Fruit fly (Drosophila melanogaster) whole organism, embryonic: ENCODE measurements around the gene Gclc.

Experiments used
- B-H1 ChIP-seq: fragments of 200-800 bp; sonication (Bioruptor generic); IDR thresholded peaks from 3 replicates; pipeline ENCODE4 v1.3.6; 2022; ENCODE audit warnings: missing biosample characterization, missing genetic modification characterization
- BEAF-32 ChIP-seq: fragments of 200-800 bp; sonication (Bioruptor generic); optimal IDR thresholded peaks from 3 replicates; lab custom pipeline; 2017; ENCODE audit warnings: missing biosample characterization, missing genetic modification characterization, mild to moderate bottlenecking, moderate library complexity, missing genetic modification reagents
- Bteb2 ChIP-seq: fragments of 200-800 bp; sonication (Bioruptor generic); optimal IDR thresholded peaks from 2 replicates; lab custom pipeline; 2016; ENCODE audit warnings: missing biosample characterization, missing genetic modification characterization
- CG10267 ChIP-seq: fragments of 200-800 bp; sonication (Bioruptor generic); optimal IDR thresholded peaks from 2 replicates; lab custom pipeline; 2018; ENCODE audit warnings: missing biosample characterization, mild to moderate bottlenecking, missing genetic modification characterization, moderate library complexity
- CG12299 ChIP-seq: fragments of 200-800 bp; sonication (Bioruptor generic); optimal IDR thresholded peaks from 2 replicates; lab custom pipeline; 2018; ENCODE audit warnings: missing biosample characterization, mild to moderate bottlenecking, missing genetic modification characterization
- CG1233 ChIP-seq: fragments of 200-800 bp; sonication (Bioruptor generic); optimal IDR thresholded peaks from 4 replicates; lab custom pipeline; 2018; ENCODE audit warnings: missing biosample characterization, mild to moderate bottlenecking, missing genetic modification characterization
- CG15011 ChIP-seq: fragments of 200-800 bp; sonication (Bioruptor generic); optimal IDR thresholded peaks from 3 replicates; lab custom pipeline; 2018; ENCODE audit warnings: missing biosample characterization, mild to moderate bottlenecking, missing genetic modification characterization
- CG16813 ChIP-seq: fragments of 200-800 bp; sonication (Bioruptor generic); IDR thresholded peaks from 3 replicates; pipeline ENCODE4 v1.3.6; 2022; ENCODE audit warnings: missing biosample characterization, missing genetic modification characterization; ENCODE audit not compliant: partially characterized antibody
- CG16815 ChIP-seq: fragments of 200-800 bp; sonication (Bioruptor generic); optimal IDR thresholded peaks from 3 replicates; lab custom pipeline; 2017; ENCODE audit warnings: missing biosample characterization, mild to moderate bottlenecking, missing genetic modification characterization
- CG16863 ChIP-seq: fragments of 200-800 bp; sonication (Bioruptor generic); optimal IDR thresholded peaks from 3 replicates; lab custom pipeline; 2016; ENCODE audit warnings: missing biosample characterization, missing genetic modification characterization
- CG17912 ChIP-seq: fragments of 200-800 bp; sonication (Bioruptor generic); optimal IDR thresholded peaks from 2 replicates; lab custom pipeline; 2018; ENCODE audit warnings: missing biosample characterization, mild to moderate bottlenecking, missing genetic modification characterization
- CG2116 ChIP-seq: fragments of 200-800 bp; sonication (Bioruptor generic); optimal IDR thresholded peaks from 3 replicates; lab custom pipeline; 2018; ENCODE audit warnings: missing biosample characterization, mild to moderate bottlenecking, missing genetic modification characterization
- CG31365 ChIP-seq: fragments of 200-800 bp; sonication (Bioruptor generic); optimal IDR thresholded peaks from 2 replicates; lab custom pipeline; 2018; ENCODE audit warnings: missing biosample characterization, mild to moderate bottlenecking, missing genetic modification characterization
- CG33557 ChIP-seq: fragments of 200-800 bp; sonication (Bioruptor generic); optimal IDR thresholded peaks from 2 replicates; lab custom pipeline; 2019; ENCODE audit warnings: missing biosample characterization, mild to moderate bottlenecking, missing genetic modification characterization, moderate library complexity
- CG4360 ChIP-seq: fragments of 200-800 bp; sonication (Bioruptor generic); IDR thresholded peaks from 2 replicates; pipeline ENCODE4 v1.3.6; 2022; ENCODE audit warnings: missing biosample characterization, missing genetic modification characterization
- CG4404 ChIP-seq: fragments of 200-800 bp; sonication (Bioruptor generic); IDR thresholded peaks from 2 replicates; pipeline ENCODE4 v1.3.6; 2022; ENCODE audit warnings: missing biosample characterization, missing genetic modification characterization
- CG4730 ChIP-seq: fragments of 200-800 bp; sonication (Bioruptor generic); IDR thresholded peaks from 2 replicates; pipeline ENCODE4 v1.3.6; 2022; ENCODE audit warnings: missing biosample characterization, missing genetic modification characterization
- CG8089 ChIP-seq: fragments of 200-800 bp; sonication (Bioruptor generic); optimal IDR thresholded peaks from 3 replicates; lab custom pipeline; 2016; ENCODE audit warnings: missing biosample characterization, missing genetic modification characterization
- CG8281 ChIP-seq: fragments of 200-800 bp; sonication (Bioruptor generic); optimal IDR thresholded peaks from 2 replicates; lab custom pipeline; 2018; ENCODE audit warnings: missing biosample characterization, mild to moderate bottlenecking, missing genetic modification characterization, moderate library complexity
- CG9817 ChIP-seq: fragments of 200-800 bp; sonication (Bioruptor generic); optimal IDR thresholded peaks from 2 replicates; lab custom pipeline; 2018; ENCODE audit warnings: missing biosample characterization, mild to moderate bottlenecking, missing genetic modification characterization, moderate library complexity
- CrebB ChIP-seq: fragments of 200-800 bp; sonication (Bioruptor generic); optimal IDR thresholded peaks from 3 replicates; lab custom pipeline; 2018; ENCODE audit warnings: missing biosample characterization, mild to moderate bottlenecking, missing genetic modification characterization
- HHEX ChIP-seq: fragments of 200-800 bp; sonication (Bioruptor generic); optimal IDR thresholded peaks from 3 replicates; lab custom pipeline; 2017; ENCODE audit warnings: missing biosample characterization, mild to moderate bottlenecking, missing genetic modification characterization, missing genetic modification reagents
- Lhr ChIP-seq: fragments of 200-800 bp; sonication (Bioruptor generic); optimal IDR thresholded peaks from 3 replicates; lab custom pipeline; 2017; ENCODE audit warnings: mild to moderate bottlenecking, missing biosample characterization, missing genetic modification reagents, missing genetic modification characterization
- Lpt ChIP-seq: fragments of >200 bp; optimal IDR thresholded peaks from 2 replicates; lab custom pipeline; 2018; ENCODE audit warnings: missing biosample characterization, missing genetic modification characterization
- NC2α ChIP-seq: fragments of 200-800 bp; sonication (Bioruptor generic); optimal IDR thresholded peaks from 2 replicates; lab custom pipeline; 2016; ENCODE audit warnings: missing biosample characterization, missing genetic modification characterization
- Neu2 ChIP-seq: fragments of 200-800 bp; sonication (Bioruptor generic); optimal IDR thresholded peaks from 3 replicates; lab custom pipeline; 2016; ENCODE audit warnings: missing biosample characterization, missing genetic modification characterization, borderline replicate concordance
- PHDP ChIP-seq: fragments of 200-800 bp; sonication (Bioruptor generic); optimal IDR thresholded peaks from 3 replicates; lab custom pipeline; 2018; ENCODE audit warnings: missing biosample characterization, mild to moderate bottlenecking, missing genetic modification characterization, moderate library complexity
- Six4 ChIP-seq: fragments of 200-800 bp; sonication (Bioruptor generic); optimal IDR thresholded peaks from 2 replicates; lab custom pipeline; 2016; ENCODE audit warnings: missing biosample characterization, missing genetic modification characterization
- ab ChIP-seq: fragments of 200-800 bp; sonication (Bioruptor generic); optimal IDR thresholded peaks from 2 replicates; lab custom pipeline; 2016; ENCODE audit warnings: missing biosample characterization, missing genetic modification characterization
- crol ChIP-seq: fragments of 200-800 bp; sonication (Bioruptor generic); IDR thresholded peaks from 2 replicates; pipeline ENCODE4 v1.3.6; 2022; ENCODE audit warnings: missing biosample characterization, missing genetic modification characterization
- crp ChIP-seq, 2 experiments: fragments of 200-800 bp; sonication (Bioruptor generic); optimal IDR thresholded peaks; 2 replicates in 1 of 2; 3 replicates in 1 of 2; lab custom pipeline; 2017; ENCODE audit warnings: missing biosample characterization in 2 of 2, missing genetic modification characterization in 2 of 2, mild to moderate bottlenecking in 1 of 2, moderate library complexity in 1 of 2
- da ChIP-seq: fragments of 200-800 bp; sonication (Bioruptor generic); optimal IDR thresholded peaks from 2 replicates; lab custom pipeline; 2016; ENCODE audit warnings: missing biosample characterization, missing genetic modification characterization
- danr ChIP-seq: fragments of 200-800 bp; sonication (Bioruptor generic); IDR thresholded peaks from 2 replicates; pipeline ENCODE4 v1.3.6; 2022; ENCODE audit warnings: missing biosample characterization, missing genetic modification characterization
- dmrt99B ChIP-seq: fragments of 200-800 bp; sonication (Bioruptor generic); optimal IDR thresholded peaks from 2 replicates; lab custom pipeline; 2018; ENCODE audit warnings: missing biosample characterization, mild to moderate bottlenecking, missing genetic modification characterization, moderate library complexity
- emc ChIP-seq: fragments of 200-800 bp; sonication (Bioruptor generic); optimal IDR thresholded peaks from 2 replicates; lab custom pipeline; 2016; ENCODE audit warnings: missing biosample characterization, missing genetic modification characterization
- h ChIP-seq: fragments of >200 bp; optimal IDR thresholded peaks from 2 replicates; lab custom pipeline; 2017
- hth ChIP-seq: fragments of >200 bp; optimal IDR thresholded peaks from 2 replicates; lab custom pipeline; 2017; ENCODE audit warnings: inconsistent platforms
- insv ChIP-seq, 2 experiments: fragments of 200-800 bp; sonication (Bioruptor generic); optimal IDR thresholded peaks; 3 replicates each; lab custom pipeline; 2016 to 2018; ENCODE audit warnings: missing biosample characterization in 2 of 2, missing genetic modification characterization in 2 of 2
- kay ChIP-seq: fragments of 200-800 bp; sonication (Bioruptor generic); optimal IDR thresholded peaks from 2 replicates; lab custom pipeline; 2016; ENCODE audit warnings: missing biosample characterization, missing genetic modification characterization
- nerfin-2 ChIP-seq: fragments of 200-800 bp; sonication (Bioruptor generic); IDR thresholded peaks from 2 replicates; pipeline ENCODE4 v1.3.6; 2022; ENCODE audit warnings: missing biosample characterization, missing genetic modification characterization; ENCODE audit not compliant: partially characterized antibody
- oc ChIP-seq: fragments of 200-800 bp; sonication (Bioruptor generic); optimal IDR thresholded peaks from 2 replicates; lab custom pipeline; 2018; ENCODE audit warnings: missing biosample characterization, mild to moderate bottlenecking, missing genetic modification characterization, moderate library complexity
- peb ChIP-seq: fragments of 200-800 bp; sonication (Bioruptor generic); IDR thresholded peaks from 2 replicates; pipeline ENCODE4 v1.3.6; 2022; ENCODE audit warnings: missing biosample characterization, missing genetic modification characterization
- pita ChIP-seq: fragments of 200-800 bp; sonication (Bioruptor generic); optimal IDR thresholded peaks from 2 replicates; lab custom pipeline; 2017; ENCODE audit warnings: missing biosample characterization, mild to moderate bottlenecking, missing genetic modification characterization
- pzg ChIP-seq: fragments of 200-800 bp; sonication (Bioruptor generic); optimal IDR thresholded peaks from 3 replicates; lab custom pipeline; 2018; ENCODE audit warnings: missing biosample characterization, mild to moderate bottlenecking, missing genetic modification characterization, moderate library complexity
- stwl ChIP-seq: fragments of 200-800 bp; sonication (Bioruptor generic); optimal IDR thresholded peaks from 3 replicates; lab custom pipeline; 2018; ENCODE audit warnings: missing biosample characterization, mild to moderate bottlenecking, missing genetic modification characterization, moderate library complexity
- tap ChIP-seq: fragments of 200-800 bp; optimal IDR thresholded peaks from 3 replicates; lab custom pipeline; 2019; ENCODE audit warnings: missing biosample characterization, mild to moderate bottlenecking, missing genetic modification characterization, moderate library complexity
- trh ChIP-seq: fragments of 200-800 bp; sonication (Bioruptor generic); optimal IDR thresholded peaks from 2 replicates; lab custom pipeline; 2016; ENCODE audit warnings: missing biosample characterization, missing genetic modification characterization
- vfl ChIP-seq: fragments of 200-800 bp; sonication (Bioruptor generic); optimal IDR thresholded peaks from 2 replicates; lab custom pipeline; 2016; ENCODE audit warnings: missing biosample characterization, missing genetic modification characterization
- vnd ChIP-seq: fragments of 200-800 bp; sonication (Bioruptor generic); IDR thresholded peaks from 3 replicates; pipeline ENCODE4 v1.3.6; 2022; ENCODE audit warnings: missing biosample characterization, missing genetic modification characterization; ENCODE audit not compliant: partially characterized antibody
- zen ChIP-seq: fragments of 200-800 bp; sonication (Bioruptor generic); optimal IDR thresholded peaks from 3 replicates; lab custom pipeline; 2018; ENCODE audit warnings: missing biosample characterization, mild to moderate bottlenecking, missing genetic modification characterization, moderate library complexity

Gene Gclc

DNA sequence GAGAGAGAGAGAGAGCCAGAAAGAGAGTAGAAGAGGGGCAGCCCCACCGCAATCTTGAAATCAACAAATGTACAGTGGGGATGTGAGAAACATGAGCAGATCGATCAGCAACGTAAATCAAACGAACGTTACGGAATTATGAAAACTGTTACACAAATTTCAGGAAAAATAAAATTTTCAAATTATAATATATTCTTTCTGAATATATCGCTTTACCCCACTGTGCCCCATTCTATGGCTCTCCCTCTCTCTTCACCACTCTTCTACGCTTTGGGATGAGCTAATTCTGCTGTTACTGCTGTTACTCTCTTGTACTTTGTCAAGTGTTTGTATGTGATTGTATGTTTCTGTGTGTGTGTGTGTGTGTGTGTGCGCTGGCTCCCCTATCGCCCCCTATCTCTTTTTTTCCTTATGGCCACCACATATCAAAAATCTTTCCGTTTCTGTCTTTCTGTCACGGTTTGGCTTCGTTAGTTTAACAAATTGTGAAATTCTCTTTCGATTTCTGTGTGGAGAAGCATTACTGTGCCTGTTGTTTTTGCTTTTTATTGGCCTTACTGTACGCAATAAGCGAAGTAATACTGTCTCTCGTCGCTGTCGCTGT, 24.8 kb downstream of the Gclc start (continued):
- TF ChIP-seq crp (GFP tag; optimal IDR thresholded peaks at IDR 0.05; lab: Kevin White, UChicago): peak in 1 of 2 experiments; percentile 71
- TF ChIP-seq crol (GFP tag; lab: Robert Waterston, UW): peak; percentile 94
- TF ChIP-seq stwl: peak; percentile 25
- TF ChIP-seq h (lab: Kevin White, UChicago): no peak
- peak; percentile 91 for TF ChIP-seq CG16815
- peak; percentile 92 for TF ChIP-seq vfl (GFP tag; lab: Kevin White, UChicago)
- TF ChIP-seq CG17912 (GFP tag; lab: Kevin White, UChicago): no peak
- TF ChIP-seq CG9817: peak; percentile 90
- TF ChIP-seq CG10267 (tag; lab: Kevin White, UChicago): peak; percentile 90
- peak; percentile 94 for TF ChIP-seq CG1233 (GFP tag; lab: Kevin White, UChicago)
- peak; percentile 58 for TF ChIP-seq da (GFP tag; lab: Kevin White, UChicago)
- TF ChIP-seq HHEX (GFP tag; lab: Kevin White, UChicago): peak; percentile 97
- TF ChIP-seq Neu2 (GFP tag; lab: Kevin White, UChicago): no peak
- peak; percentile 97 for TF ChIP-seq CG4730
- no peak; the same call in 1 of the 2 replicates for TF ChIP-seq nerfin-2 (GFP tag; lab: Robert Waterston, UW)
- TF ChIP-seq CG15011: peak; percentile 94
- TF ChIP-seq Lhr (GFP tag; lab: Kevin White, UChicago): peak; percentile 78
- TF ChIP-seq insv (GFP tag; optimal IDR thresholded peaks at IDR 0.05; lab: Kevin White, UChicago): peak in 1 of 2 experiments; percentile 15
- TF ChIP-seq dmrt99B: peak; percentile 97
- peak; percentile 68 for TF ChIP-seq CG33557 (GFP tag; lab: Kevin White, UChicago)
- peak; percentile 97 for TF ChIP-seq PHDP (tag; lab: Kevin White, UChicago)
- peak; percentile 96 for TF ChIP-seq tap (tag; lab: Kevin White, UChicago)
- TF ChIP-seq CG16863: peak; percentile 88
- no peak for TF ChIP-seq Lpt (GFP tag; lab: Kevin White, UChicago)
- TF ChIP-seq BEAF-32 (GFP tag; lab: Kevin White, UChicago): peak; percentile 9
- peak; percentile 93 for TF ChIP-seq ab (GFP tag; lab: Kevin White, UChicago)
- peak; percentile 96 for TF ChIP-seq peb (GFP tag; lab: Robert Waterston, UW)
- TF ChIP-seq Six4 (GFP tag; lab: Kevin White, UChicago): peak; percentile 93
- TF ChIP-seq pita (GFP tag; lab: Kevin White, UChicago): no peak
- TF ChIP-seq vnd: no peak
- peak; percentile 92 for TF ChIP-seq kay
- peak; percentile 79 for TF ChIP-seq CG8281 (tag; lab: Kevin White, UChicago)
- TF ChIP-seq Bteb2 (GFP tag; lab: Kevin White, UChicago): peak; percentile 92
- peak; percentile 86 for TF ChIP-seq zen (tag; lab: Kevin White, UChicago)
- TF ChIP-seq CG16813 (GFP tag; lab: Robert Waterston, UW): no peak
- peak; percentile 13 for TF ChIP-seq pzg (GFP tag; lab: Kevin White, UChicago)
- TF ChIP-seq NC2α: peak; percentile 65
- peak; percentile 93 for TF ChIP-seq CG12299 (tag; lab: Kevin White, UChicago)
- TF ChIP-seq CG8089 (GFP tag; lab: Kevin White, UChicago): peak; percentile 76
- peak; percentile 79 for TF ChIP-seq emc (GFP tag; lab: Kevin White, UChicago)
- TF ChIP-seq hth: no peak
- TF ChIP-seq CG2116: peak; percentile 75
- TF ChIP-seq CG31365 (tag; lab: Kevin White, UChicago): peak; percentile 88
- TF ChIP-seq CG4404 (GFP tag; lab: Robert Waterston, UW): peak; percentile 87
- peak; percentile 92 for TF ChIP-seq CrebB (tag; lab: Kevin White, UChicago)
- peak; percentile 97 for TF ChIP-seq oc (tag; lab: Kevin White, UChicago)
- peak; percentile 73 for TF ChIP-seq CG4360 (GFP tag; lab: Robert Waterston, UW)
- TF ChIP-seq danr (GFP tag; lab: Robert Waterston, UW): peak; percentile 97
- peak; percentile 90 for TF ChIP-seq trh (GFP tag; lab: Kevin White, UChicago)
- TF ChIP-seq B-H1 (GFP tag; lab: Robert Waterston, UW): peak; percentile 98
